Worm (Caenorhabditis elegans) whole organism, young adult: ENCODE data around the gene ZK430.5.

Experiments used
- B0019.2 ChIP-seq: fragments of 200-800 bp; sonication (Bioruptor generic); conservative IDR thresholded peaks from 2 replicates; pipeline ENCODE4 v1.3.6; 2022; ENCODE audit warnings: missing genetic modification reagents, missing genetic modification characterization, missing compliant biosample characterization
- B0336.3 ChIP-seq: fragments of 200-800 bp; sonication (Bioruptor generic); IDR thresholded peaks from 2 replicates; pipeline ENCODE4 v1.3.6; 2022; ENCODE audit warnings: missing genetic modification characterization, missing compliant biosample characterization
- C06A6.2 ChIP-seq: fragments of 200-800 bp; sonication (Bioruptor generic); conservative IDR thresholded peaks from 2 replicates; pipeline ENCODE4 v1.3.6; 2022; ENCODE audit warnings: missing genetic modification characterization, missing compliant biosample characterization
- D2030.7 ChIP-seq: fragments of 200-800 bp; sonication (Bioruptor generic); IDR thresholded peaks from 2 replicates; pipeline ENCODE4 v1.3.6; 2022; ENCODE audit warnings: missing genetic modification reagents, missing genetic modification characterization, missing compliant biosample characterization
- K11D2.4 ChIP-seq: fragments of 200-800 bp; sonication (Bioruptor generic); IDR thresholded peaks from 2 replicates; pipeline ENCODE4 v1.3.6; 2022; ENCODE audit warnings: missing genetic modification reagents, missing genetic modification characterization, missing compliant biosample characterization
- K12H6.12 ChIP-seq: fragments of 200-800 bp; sonication (Bioruptor generic); optimal IDR thresholded peaks from 2 replicates; lab custom pipeline; 2018; ENCODE audit warnings: mild to moderate bottlenecking, missing genetic modification characterization, missing compliant biosample characterization
- Y67H2A.10 ChIP-seq: fragments of 200-800 bp; sonication (Bioruptor generic); conservative IDR thresholded peaks from 2 replicates; pipeline ENCODE4 v1.3.6; 2022; ENCODE audit warnings: missing genetic modification reagents, missing genetic modification characterization, missing compliant biosample characterization
- akir-1 ChIP-seq: fragments of 200-800 bp; sonication (Bioruptor generic); optimal IDR thresholded peaks from 2 replicates; lab custom pipeline; 2018; ENCODE audit warnings: mild to moderate bottlenecking, missing genetic modification characterization, moderate library complexity, missing compliant biosample characterization
- attf-5 ChIP-seq: fragments of 200-800 bp; sonication (Bioruptor generic); optimal IDR thresholded peaks from 2 replicates; lab custom pipeline; 2018; ENCODE audit warnings: mild to moderate bottlenecking, missing genetic modification characterization, missing compliant biosample characterization
- ccch-3 ChIP-seq: fragments of 200-800 bp; sonication (Bioruptor generic); optimal IDR thresholded peaks from 2 replicates; lab custom pipeline; 2018; ENCODE audit warnings: mild to moderate bottlenecking, missing genetic modification characterization, missing compliant biosample characterization
- cebp-1 ChIP-seq, 2 experiments: fragments of 200-800 bp in 1 of 2; sonication (Bioruptor generic) in 1 of 2; sonication (generic microtip) in 1 of 2; IDR thresholded peaks in 1 of 2; optimal IDR thresholded peaks in 1 of 2; 2 replicates each; pipeline versions ENCODE4 v1.3.6 to Lab custom; 2017 to 2022; ENCODE audit warnings: missing compliant biosample characterization in 2 of 2, missing genetic modification characterization in 2 of 2, mild to moderate bottlenecking in 1 of 2, missing genetic modification reagents in 1 of 2, moderate library complexity in 1 of 2
- ceh-27 ChIP-seq: fragments of 200-800 bp; sonication (Bioruptor generic); optimal IDR thresholded peaks from 2 replicates; lab custom pipeline; 2018; ENCODE audit warnings: mild to moderate bottlenecking, missing genetic modification characterization, moderate library complexity, missing compliant biosample characterization
- ceh-58 ChIP-seq: fragments of 200-800 bp; sonication (Bioruptor generic); IDR thresholded peaks from 2 replicates; pipeline ENCODE4 v1.3.6; 2022; ENCODE audit warnings: missing genetic modification characterization, missing compliant biosample characterization
- ceh-91 ChIP-seq: fragments of 200-800 bp; sonication (Bioruptor generic); IDR thresholded peaks from 2 replicates; pipeline ENCODE4 v1.3.6; 2022; ENCODE audit warnings: missing genetic modification reagents, missing genetic modification characterization, missing compliant biosample characterization
- dox-1 ChIP-seq: fragments of 200-800 bp; sonication (Bioruptor generic); IDR thresholded peaks from 2 replicates; pipeline ENCODE4 v1.3.6; 2022; ENCODE audit warnings: missing genetic modification reagents, missing genetic modification characterization, missing compliant biosample characterization
- efl-1 ChIP-seq: fragments of 150-350 bp; optimal IDR thresholded peaks from 2 replicates; lab custom pipeline; 2014; ENCODE audit warnings: missing biosample characterization, missing genetic modification reagents, missing genetic modification characterization
- egl-44 ChIP-seq: fragments of 200-800 bp; sonication (Bioruptor generic); IDR thresholded peaks from 2 replicates; pipeline ENCODE4 v1.3.6; 2022; ENCODE audit warnings: missing genetic modification reagents, missing genetic modification characterization, missing compliant biosample characterization
- ekl-4 ChIP-seq: fragments of 200-800 bp; sonication (Bioruptor generic); IDR thresholded peaks from 2 replicates; pipeline ENCODE4 v1.3.6; 2022; ENCODE audit warnings: missing genetic modification reagents, missing genetic modification characterization, missing compliant biosample characterization
- ets-4 ChIP-seq: fragments of 200-800 bp; sonication (Bioruptor generic); optimal IDR thresholded peaks from 2 replicates; lab custom pipeline; 2018; ENCODE audit warnings: mild to moderate bottlenecking, missing genetic modification characterization, missing compliant biosample characterization
- hmg-1.2 ChIP-seq: fragments of 200-800 bp; sonication (Bioruptor generic); IDR thresholded peaks from 2 replicates; pipeline ENCODE4 v1.3.6; 2022; ENCODE audit warnings: missing genetic modification reagents, missing genetic modification characterization, missing compliant biosample characterization
- hsf-1 ChIP-seq: fragments of 200-800 bp; sonication (Bioruptor generic); IDR thresholded peaks from 2 replicates; pipeline ENCODE4 v1.3.6; 2022; ENCODE audit warnings: missing genetic modification reagents, missing genetic modification characterization, missing compliant biosample characterization
- let-607 ChIP-seq, 2 experiments: fragments of 200-800 bp in 1 of 2; sonication (Bioruptor generic) in 1 of 2; sonication (generic microtip) in 1 of 2; optimal IDR thresholded peaks; 2 replicates each; lab custom pipeline; 2016 to 2018; ENCODE audit warnings: mild to moderate bottlenecking in 2 of 2, missing compliant biosample characterization in 2 of 2, missing genetic modification characterization in 2 of 2, moderate library complexity in 2 of 2, missing genotype in 1 of 2
- lir-1 ChIP-seq: fragments of 200-800 bp; sonication (Bioruptor generic); conservative IDR thresholded peaks from 2 replicates; pipeline ENCODE4 v1.3.6; 2022; ENCODE audit warnings: missing genetic modification reagents, missing genetic modification characterization, missing compliant biosample characterization
- lsl-1 ChIP-seq: fragments of 200-800 bp; sonication (Bioruptor generic); optimal IDR thresholded peaks from 2 replicates; lab custom pipeline; 2018; ENCODE audit warnings: mild to moderate bottlenecking, missing genetic modification characterization, moderate library complexity, missing compliant biosample characterization
- lsy-27 ChIP-seq: sonication (generic microtip); optimal IDR thresholded peaks from 2 replicates; lab custom pipeline; 2017; ENCODE audit warnings: missing genetic modification characterization, mild to moderate bottlenecking, missing compliant biosample characterization, antibody characterized with exemption, missing genotype, borderline replicate concordance; ENCODE audit not compliant: insufficient read depth
- madf-8 ChIP-seq: fragments of 200-800 bp; sonication (Bioruptor generic); conservative IDR thresholded peaks from 2 replicates; pipeline ENCODE4 v1.3.6; 2022; ENCODE audit warnings: missing genetic modification reagents, missing genetic modification characterization, missing compliant biosample characterization
- mel-28 ChIP-seq: sonication (generic microtip); optimal IDR thresholded peaks from 2 replicates; lab custom pipeline; 2016; ENCODE audit warnings: borderline replicate concordance, mild to moderate bottlenecking, missing genetic modification characterization, missing compliant biosample characterization
- nfyb-1 ChIP-seq: fragments of 200-800 bp; sonication (Bioruptor generic); IDR thresholded peaks from 2 replicates; pipeline ENCODE4 v1.3.6; 2022; ENCODE audit warnings: missing genetic modification reagents, missing genetic modification characterization, missing compliant biosample characterization
- nhr-179 ChIP-seq: sonication (generic microtip); optimal IDR thresholded peaks from 2 replicates; lab custom pipeline; 2016; ENCODE audit warnings: mild to moderate bottlenecking, missing genetic modification characterization, missing compliant biosample characterization
- rec-8 ChIP-seq, 2 experiments: sonication (generic microtip); optimal IDR thresholded peaks; 2 replicates each; lab custom pipeline; 2016; ENCODE audit warnings: mild to moderate bottlenecking in 2 of 2, missing genetic modification characterization in 2 of 2, missing genetic modification reagents in 2 of 2, missing genotype in 2 of 2, missing biosample characterization in 1 of 2, missing compliant biosample characterization in 1 of 2, moderate library complexity in 1 of 2
- repo-1 ChIP-seq: sonication (generic microtip); optimal IDR thresholded peaks from 2 replicates; lab custom pipeline; 2017; ENCODE audit warnings: mild to moderate bottlenecking, missing genetic modification characterization, missing compliant biosample characterization
- snpc-1.1 ChIP-seq: sonication (generic microtip); optimal IDR thresholded peaks from 2 replicates; lab custom pipeline; 2017; ENCODE audit warnings: missing genetic modification characterization, mild to moderate bottlenecking, missing compliant biosample characterization, antibody characterized with exemption, moderate library complexity, missing genotype, missing genetic modification reagents; ENCODE audit not compliant: insufficient read depth
- somi-1 ChIP-seq: fragments of 200-800 bp; sonication (Bioruptor generic); optimal IDR thresholded peaks from 2 replicates; lab custom pipeline; 2018; ENCODE audit warnings: mild to moderate bottlenecking, missing genetic modification characterization, missing compliant biosample characterization
- sptf-2 ChIP-seq: fragments of 200-800 bp; sonication (Bioruptor generic); optimal IDR thresholded peaks from 2 replicates; lab custom pipeline; 2018; ENCODE audit warnings: mild to moderate bottlenecking, missing genetic modification characterization, missing compliant biosample characterization
- tbx-9 ChIP-seq: sonication (generic microtip); optimal IDR thresholded peaks from 2 replicates; lab custom pipeline; 2016; ENCODE audit warnings: borderline replicate concordance, missing genetic modification characterization, inconsistent platforms, missing compliant biosample characterization
- tlf-1 ChIP-seq: fragments of 200-800 bp; sonication (Bioruptor generic); optimal IDR thresholded peaks from 2 replicates; lab custom pipeline; 2018; ENCODE audit warnings: mild to moderate bottlenecking, missing genetic modification characterization, missing compliant biosample characterization
- xnd-1 ChIP-seq: sonication (generic microtip); optimal IDR thresholded peaks from 2 replicates; lab custom pipeline; 2016; ENCODE audit warnings: missing genotype, missing genetic modification reagents, missing genetic modification characterization, missing compliant biosample characterization
- zfh-2 ChIP-seq: fragments of 200-800 bp; sonication (Bioruptor generic); conservative IDR thresholded peaks from 2 replicates; pipeline ENCODE4 v1.3.6; 2022; ENCODE audit warnings: missing genetic modification reagents, missing genetic modification characterization, missing compliant biosample characterization
- ztf-22 ChIP-seq: fragments of 200-800 bp; sonication (Bioruptor generic); optimal IDR thresholded peaks from 2 replicates; lab custom pipeline; 2018; ENCODE audit warnings: mild to moderate bottlenecking, missing genetic modification characterization, moderate library complexity, missing compliant biosample characterization
- ztf-25 ChIP-seq: fragments of 200-800 bp; sonication (Bioruptor generic); IDR thresholded peaks from 2 replicates; pipeline ENCODE4 v1.3.6; 2022; ENCODE audit warnings: missing genetic modification reagents, missing genetic modification characterization, missing compliant biosample characterization
- ztf-6 ChIP-seq: fragments of 200-800 bp; sonication (Bioruptor generic); IDR thresholded peaks from 2 replicates; pipeline ENCODE4 v1.3.6; 2022; ENCODE audit warnings: missing genetic modification reagents, missing genetic modification characterization, missing compliant biosample characterization

The ZK430.5 gene

DNA sequence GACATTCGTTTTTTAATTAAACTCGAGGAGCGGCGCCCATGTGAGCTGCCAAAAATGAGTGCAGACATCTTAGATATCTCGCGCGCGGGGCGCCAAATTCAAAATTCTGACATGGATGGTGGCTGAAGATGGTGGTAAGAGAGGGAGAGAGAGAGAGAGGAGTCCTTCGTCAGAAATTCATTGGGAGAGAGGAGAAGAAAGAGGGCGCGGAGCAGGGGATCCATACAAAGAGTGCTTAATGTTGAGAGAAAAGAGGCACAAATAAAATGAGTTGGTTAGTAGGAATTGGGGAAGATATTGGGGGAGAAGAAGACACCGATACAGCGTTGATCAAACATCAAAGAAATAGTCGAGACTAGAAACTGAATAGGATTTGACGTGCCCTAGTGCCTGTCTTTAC lies 48.0 kb downstream of the ZK430.5 start:
- no peak for TF ChIP-seq egl-44
- peak; percentile 20; the same call in 1 of the 2 replicates for TF ChIP-seq zfh-2
- peak; percentile 6 for TF ChIP-seq ceh-27 (GFP tag; lab: Kevin White, UChicago)

DNA sequence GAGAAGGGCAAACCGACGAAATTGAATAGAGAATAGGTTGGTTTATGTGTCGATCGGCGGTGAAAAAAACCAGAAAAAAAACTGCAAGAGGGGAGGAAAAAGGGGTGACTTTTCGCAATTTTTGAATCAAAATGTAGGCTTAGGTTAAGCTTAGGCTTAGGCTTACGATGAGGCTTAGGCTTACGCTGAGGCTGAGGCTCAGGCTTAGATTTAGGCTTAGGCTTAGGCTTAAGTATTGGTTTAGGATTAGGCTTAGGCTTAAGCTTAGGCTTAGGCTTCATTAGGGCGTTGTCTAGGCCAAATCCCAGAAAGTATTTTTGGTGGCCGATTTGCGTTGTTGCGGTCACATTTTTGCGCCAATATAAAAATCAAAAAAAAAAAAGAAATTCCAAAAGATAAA lies 49.4 kb downstream of the ZK430.5 start:
- no peak for TF ChIP-seq B0336.3 (GFP tag; lab: Robert Waterston, UW)
- no peak for TF ChIP-seq sptf-2
- no peak for TF ChIP-seq mel-28 (tag; lab: Kevin White, UChicago)
- no peak for TF ChIP-seq akir-1 (GFP tag; lab: Kevin White, UChicago)
- no peak for TF ChIP-seq C06A6.2
- TF ChIP-seq ets-4 = no peak
- no peak for TF ChIP-seq snpc-1.1 (tag; lab: Kevin White, UChicago)
- TF ChIP-seq lsy-27 (tag; lab: Kevin White, UChicago) = no peak
- TF ChIP-seq somi-1 (GFP tag; lab: Kevin White, UChicago) = no peak
- TF ChIP-seq B0019.2 (GFP tag; lab: Robert Waterston, UW) = no peak
- no peak for TF ChIP-seq Y67H2A.10
- TF ChIP-seq let-607 (tag; optimal IDR thresholded peaks at IDR 0.05; lab: Kevin White, UChicago) = no peak

DNA sequence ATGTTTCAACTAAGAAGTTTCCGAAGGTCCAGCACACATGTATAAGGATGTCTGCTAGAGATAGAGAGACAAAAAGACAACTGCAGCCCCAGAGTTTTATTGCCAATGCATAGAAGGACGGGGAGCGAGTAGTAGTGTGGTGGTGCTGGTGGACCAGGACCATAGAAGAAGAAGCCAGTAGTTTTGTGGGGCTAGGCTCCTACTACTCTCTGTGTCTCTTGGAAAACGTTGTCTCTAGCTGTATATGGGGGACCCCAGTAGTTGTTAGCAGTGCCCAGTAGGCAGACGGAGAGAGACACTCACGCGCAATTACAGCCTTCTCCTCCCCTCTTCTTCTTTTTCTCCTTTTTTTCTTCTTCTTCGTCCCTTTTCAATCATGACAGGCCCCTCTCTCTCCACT lies 50.6 kb downstream of the ZK430.5 start:
- TF ChIP-seq nfyb-1 (0 out of 2 replicates have a peak, but pooled peaks have one; percentile 14), cebp-1 (GFP tag; IDR thresholded peaks at IDR 0.05; lab: Robert Waterston, UW) (no peak), cebp-1 (tag; optimal IDR thresholded peaks at IDR 0.05; lab: Kevin White, UChicago) (peak; percentile 33), ztf-22 (GFP tag; lab: Kevin White, UChicago) (no peak), hmg-1.2 (GFP tag; lab: Robert Waterston, UW) (peak; percentile 37; the same call in 1 of the 2 replicates), nhr-179 (tag; lab: Kevin White, UChicago) (no peak), ceh-58 (no peak), sptf-2 (no peak), zfh-2 (peak; percentile 63; the same call in 1 of the 2 replicates), ztf-6 (GFP tag; lab: Robert Waterston, UW) (0 out of 2 replicates have a peak, but pooled peaks have one; percentile 34), K12H6.12 (tag; lab: Kevin White, UChicago) (peak; percentile 55), efl-1 (GFP tag; lab: Kevin White, UChicago) (no peak), K11D2.4 (GFP tag; lab: Robert Waterston, UW) (0 out of 2 replicates have a peak, but pooled peaks have one; percentile 34), ekl-4 (peak; percentile 12; the same call in 1 of the 2 replicates), hsf-1 (GFP tag; lab: Robert Waterston, UW) (no peak)

DNA sequence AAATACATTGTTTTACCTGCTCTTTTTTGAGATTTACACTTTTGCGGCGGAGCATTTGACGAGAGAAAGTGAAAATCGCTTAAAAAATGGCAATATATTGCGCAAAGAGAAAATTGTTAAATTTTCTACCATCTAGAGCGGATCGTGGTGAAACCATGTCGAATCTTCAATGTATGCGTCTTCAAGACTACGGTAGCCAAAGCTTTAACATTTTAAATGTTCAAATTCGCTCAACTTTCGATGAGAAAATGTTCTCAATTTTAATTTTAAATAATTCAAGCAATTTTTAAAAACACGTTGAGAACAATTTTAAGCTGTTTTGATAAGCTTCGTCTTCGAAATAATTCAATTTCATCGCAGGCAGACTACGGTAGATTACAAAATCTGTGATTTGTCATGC lies 54.8 kb downstream of the ZK430.5 start:
- peak; percentile 43; the same call in 1 of the 2 replicates for TF ChIP-seq D2030.7 (GFP tag; lab: Robert Waterston, UW)
- TF ChIP-seq ztf-22 (GFP tag; lab: Kevin White, UChicago) = no peak
- TF ChIP-seq ccch-3 (GFP tag; lab: Kevin White, UChicago) = no peak
- TF ChIP-seq attf-5 (GFP tag; lab: Kevin White, UChicago) = no peak
- TF ChIP-seq lsl-1 (GFP tag; lab: Kevin White, UChicago) = peak; percentile 99
- TF ChIP-seq efl-1 (GFP tag; lab: Kevin White, UChicago) = peak; percentile 40
- no peak for TF ChIP-seq egl-44
- no peak for TF ChIP-seq mel-28 (tag; lab: Kevin White, UChicago)
- TF ChIP-seq ceh-91 (GFP tag; lab: Robert Waterston, UW) = peak; percentile 56
- TF ChIP-seq dox-1 = peak; percentile 39; the same call in 1 of the 2 replicates
- no peak for TF ChIP-seq cebp-1 (GFP tag; IDR thresholded peaks at IDR 0.05; lab: Robert Waterston, UW)
- no peak for TF ChIP-seq cebp-1 (tag; optimal IDR thresholded peaks at IDR 0.05; lab: Kevin White, UChicago)
- TF ChIP-seq xnd-1 (tag; lab: Kevin White, UChicago) = peak; percentile 93
- no peak for TF ChIP-seq hsf-1 (GFP tag; lab: Robert Waterston, UW)
- no peak for TF ChIP-seq tlf-1
- no peak for TF ChIP-seq tbx-9
- peak; percentile 73 for TF ChIP-seq madf-8 (GFP tag; lab: Robert Waterston, UW)
- no peak for TF ChIP-seq ztf-25 (GFP tag; lab: Robert Waterston, UW)
- TF ChIP-seq somi-1 (GFP tag; lab: Kevin White, UChicago) = no peak
- TF ChIP-seq lir-1 = no peak
- no peak for TF ChIP-seq rec-8 (tag; optimal IDR thresholded peaks at IDR 0.05; lab: Kevin White, UChicago)
- TF ChIP-seq repo-1 = no peak
